Worm (Caenorhabditis elegans) whole organism, L2 larva: ENCODE data around the gene T21E8.5.

Experiments
- C34F6.9 ChIP-seq: fragments of 150-350 bp; optimal IDR thresholded peaks from 2 replicates; lab custom pipeline; 2014; ENCODE audit warnings: missing biosample characterization, missing genetic modification characterization
- F13H6.1 ChIP-seq: sonication (generic microtip); optimal IDR thresholded peaks from 2 replicates; lab custom pipeline; 2016; ENCODE audit warnings: missing genetic modification characterization, missing compliant biosample characterization
- R02D3.7 ChIP-seq: fragments of 150-350 bp; optimal IDR thresholded peaks from 2 replicates; lab custom pipeline; 2014; ENCODE audit warnings: missing biosample characterization, missing genetic modification characterization
- Y55F3AM.14 ChIP-seq: fragments of 200-800 bp; sonication (Bioruptor generic); optimal IDR thresholded peaks from 2 replicates; lab custom pipeline; 2018; ENCODE audit warnings: mild to moderate bottlenecking, missing genetic modification characterization, missing compliant biosample characterization
- ama-1 ChIP-seq: fragments of 150-350 bp; optimal IDR thresholded peaks from 2 replicates; lab custom pipeline; 2018; ENCODE audit warnings: inconsistent platforms
- blmp-1 ChIP-seq: sonication (generic microtip); optimal IDR thresholded peaks from 2 replicates; lab custom pipeline; 2017; ENCODE audit warnings: missing genetic modification characterization, mild to moderate bottlenecking, missing compliant biosample characterization, antibody characterized with exemption, moderate library complexity; ENCODE audit not compliant: insufficient read depth
- ceh-82 ChIP-seq: fragments of 150-350 bp; optimal IDR thresholded peaks from 2 replicates; lab custom pipeline; 2014; ENCODE audit warnings: missing biosample characterization, missing genetic modification characterization
- crh-2 ChIP-seq: sonication (generic microtip); optimal IDR thresholded peaks from 2 replicates; lab custom pipeline; 2017; ENCODE audit warnings: missing biosample characterization, missing genetic modification characterization
- egl-27 ChIP-seq: sonication (generic microtip); optimal IDR thresholded peaks from 3 replicates; lab custom pipeline; 2017; ENCODE audit warnings: missing biosample characterization, missing genetic modification reagents, missing genetic modification characterization
- elt-1 ChIP-seq: fragments of 150-350 bp; optimal IDR thresholded peaks from 2 replicates; lab custom pipeline; 2014; ENCODE audit warnings: missing biosample characterization, missing genetic modification characterization
- elt-3 ChIP-seq: sonication (generic microtip); optimal IDR thresholded peaks from 2 replicates; lab custom pipeline; 2017; ENCODE audit warnings: missing biosample characterization, missing genetic modification characterization
- fos-1 ChIP-seq: fragments of 150-350 bp; optimal IDR thresholded peaks from 2 replicates; lab custom pipeline; 2014; ENCODE audit warnings: missing biosample characterization, missing genetic modification characterization
- lin-13 ChIP-seq: fragments of 150-350 bp; optimal IDR thresholded peaks from 2 replicates; lab custom pipeline; 2014; ENCODE audit warnings: missing biosample characterization, missing genetic modification reagents, missing genetic modification characterization
- lin-39 ChIP-seq: fragments of 150-350 bp; optimal IDR thresholded peaks from 2 replicates; lab custom pipeline; 2014; ENCODE audit warnings: missing biosample characterization, missing genetic modification reagents, missing genetic modification characterization
- lsy-2 ChIP-seq, 2 experiments: fragments of 150-350 bp in 1 of 2; sonication (generic microtip) in 1 of 2; optimal IDR thresholded peaks; 2 replicates each; lab custom pipeline; 2014 to 2017; ENCODE audit warnings: missing biosample characterization in 2 of 2, missing genetic modification characterization in 2 of 2
- mab-5 ChIP-seq: fragments of 150-350 bp; optimal IDR thresholded peaks from 2 replicates; lab custom pipeline; 2014; ENCODE audit warnings: missing biosample characterization, missing genetic modification characterization
- mbf-1 ChIP-seq: sonication (generic microtip); optimal IDR thresholded peaks from 2 replicates; lab custom pipeline; 2017; ENCODE audit warnings: missing biosample characterization, missing genetic modification characterization
- mdl-1 ChIP-seq, 2 experiments: fragments of 150-350 bp in 1 of 2; sonication (generic microtip) in 1 of 2; optimal IDR thresholded peaks; 2 replicates each; lab custom pipeline; 2017; ENCODE audit warnings: missing biosample characterization in 2 of 2, missing genetic modification characterization in 2 of 2
- nhr-11 ChIP-seq: fragments of 150-350 bp; optimal IDR thresholded peaks from 2 replicates; lab custom pipeline; 2014; ENCODE audit warnings: missing biosample characterization, missing genetic modification characterization
- nhr-129 ChIP-seq: fragments of 150-350 bp; optimal IDR thresholded peaks from 2 replicates; lab custom pipeline; 2014; ENCODE audit warnings: missing biosample characterization, missing genetic modification characterization
- nhr-23 ChIP-seq: fragments of 150-350 bp; optimal IDR thresholded peaks from 2 replicates; lab custom pipeline; 2014; ENCODE audit warnings: missing biosample characterization, missing genetic modification reagents, missing genetic modification characterization
- nhr-237 ChIP-seq: fragments of 150-350 bp; optimal IDR thresholded peaks from 2 replicates; lab custom pipeline; 2014; ENCODE audit warnings: missing biosample characterization, missing genetic modification characterization
- nhr-25 ChIP-seq: fragments of 150-350 bp; sonication (generic microtip); optimal IDR thresholded peaks from 3 replicates; lab custom pipeline; 2014; ENCODE audit warnings: missing biosample characterization, missing genetic modification characterization
- nhr-6 ChIP-seq: fragments of 150-350 bp; optimal IDR thresholded peaks from 2 replicates; lab custom pipeline; 2014; ENCODE audit warnings: missing biosample characterization, missing genetic modification characterization
- nhr-77 ChIP-seq: fragments of 150-350 bp; optimal IDR thresholded peaks from 2 replicates; lab custom pipeline; 2014; ENCODE audit warnings: missing biosample characterization, missing genetic modification characterization
- peb-1 ChIP-seq: fragments of 150-350 bp; optimal IDR thresholded peaks from 2 replicates; lab custom pipeline; 2014; ENCODE audit warnings: missing biosample characterization, missing genetic modification characterization
- sem-4 ChIP-seq: fragments of 150-350 bp; optimal IDR thresholded peaks from 2 replicates; lab custom pipeline; 2014; ENCODE audit warnings: missing biosample characterization, missing genetic modification reagents, missing genetic modification characterization
- skn-1 ChIP-seq: sonication (generic microtip); optimal IDR thresholded peaks from 2 replicates; lab custom pipeline; 2017; ENCODE audit warnings: missing biosample characterization, missing genetic modification characterization
- sma-3 ChIP-seq: sonication (generic microtip); optimal IDR thresholded peaks from 2 replicates; lab custom pipeline; 2016; ENCODE audit warnings: missing genetic modification reagents, missing genetic modification characterization, missing compliant biosample characterization
- snpc-4 ChIP-seq: fragments of 150-350 bp; optimal IDR thresholded peaks from 2 replicates; lab custom pipeline; 2014; ENCODE audit warnings: missing biosample characterization, missing genetic modification characterization
- unc-39 ChIP-seq: fragments of 150-350 bp; optimal IDR thresholded peaks from 2 replicates; lab custom pipeline; 2014; ENCODE audit warnings: missing biosample characterization, missing genetic modification characterization
- unc-55 ChIP-seq: fragments of 150-350 bp; sonication (generic microtip); optimal IDR thresholded peaks from 3 replicates; lab custom pipeline; 2014; ENCODE audit warnings: missing biosample characterization, missing genetic modification reagents, missing genetic modification characterization
- zag-1 ChIP-seq: fragments of 150-350 bp; optimal IDR thresholded peaks from 2 replicates; lab custom pipeline; 2014; ENCODE audit warnings: missing biosample characterization, missing genetic modification characterization
- ztf-1 ChIP-seq: fragments of 200-800 bp; sonication (Bioruptor generic); conservative IDR thresholded peaks from 2 replicates; pipeline ENCODE4 v1.3.6; 2022; ENCODE audit warnings: missing genetic modification characterization, missing compliant biosample characterization

T21E8.5 gene

ce11 chrX:10870137-10870536, 15.8 kb upstream of the T21E8.5 start, which contains the start of gene pgp-7:
pgp-7 (minus strand) TSS chrX:10870237.
- no peak for TF ChIP-seq F13H6.1 (tag; lab: Kevin White, UChicago)
- TF ChIP-seq mbf-1 = no peak

- peak; percentile 67 for TF ChIP-seq fos-1
- TF ChIP-seq nhr-129 (tag; lab: Kevin White, UChicago) = peak; percentile 21
- TF ChIP-seq lin-13 (GFP tag; lab: Kevin White, UChicago) = no peak
- no peak for TF ChIP-seq mdl-1 (tag; optimal IDR thresholded peaks at IDR 0.05; lab: Kevin White, UChicago)
- peak; percentile 36 for TF ChIP-seq crh-2 (tag; lab: Kevin White, UChicago)
- TF ChIP-seq ztf-1 (GFP tag; lab: Robert Waterston, UW) = no peak
- TF ChIP-seq nhr-25 = no peak
- TF ChIP-seq egl-27 (tag; lab: Kevin White, UChicago) = no peak
- TF ChIP-seq ama-1 (lab: Kevin White, UChicago) = no peak
Measured at ce11 chrX:10877138-10877743, 8.7 kb upstream of the T21E8.5 start, which contains the start of gene pgp-6. pgp-6 (minus strand) TSS chrX:10877425.

- TF ChIP-seq peb-1 (tag; lab: Kevin White, UChicago) (no peak), ceh-82 (no peak)
Measured at ce11 chrX:10880509-10880908, 5.5 kb upstream of the T21E8.5 start, which contains the start of gene T21E8.4. T21E8.4 (plus strand) TSS chrX:10880809.

- TF ChIP-seq nhr-23 (tag; lab: Kevin White, UChicago) (no peak), zag-1 (tag; lab: Kevin White, UChicago) (no peak), nhr-129 (tag; lab: Kevin White, UChicago) (no peak), sem-4 (tag; lab: Kevin White, UChicago) (no peak), R02D3.7 (tag; lab: Kevin White, UChicago) (no peak), Y55F3AM.14 (no peak), ama-1 (lab: Kevin White, UChicago) (no peak), nhr-237 (tag; lab: Kevin White, UChicago) (no peak), nhr-25 (no peak), skn-1 (tag; lab: Kevin White, UChicago) (no peak), blmp-1 (tag; lab: Kevin White, UChicago) (no peak), elt-1 (tag; lab: Kevin White, UChicago) (no peak)
Measured at ce11 chrX:10881984-10882383, 4.0 kb upstream of the T21E8.5 start, which contains the start of gene T21E8.6. T21E8.6 (plus strand) TSS chrX:10882284.

ce11 chrX:10883203-10883602, 2.8 kb upstream of the T21E8.5 start, which contains the start of gene T21E8.7:
T21E8.7 (plus strand) TSS chrX:10883503.
- TF ChIP-seq ztf-1 (GFP tag; lab: Robert Waterston, UW) (no peak), C34F6.9 (tag; lab: Kevin White, UChicago) (no peak), mab-5 (tag; lab: Kevin White, UChicago) (no peak), lin-39 (tag; lab: Kevin White, UChicago) (no peak), nhr-77 (tag; lab: Kevin White, UChicago) (no peak), snpc-4 (tag; lab: Kevin White, UChicago) (no peak), elt-1 (tag; lab: Kevin White, UChicago) (no peak), zag-1 (tag; lab: Kevin White, UChicago) (no peak), nhr-237 (tag; lab: Kevin White, UChicago) (no peak), sem-4 (tag; lab: Kevin White, UChicago) (no peak), blmp-1 (tag; lab: Kevin White, UChicago) (no peak), Y55F3AM.14 (no peak), sma-3 (no peak), skn-1 (tag; lab: Kevin White, UChicago) (no peak), lin-13 (GFP tag; lab: Kevin White, UChicago) (no peak), nhr-11 (tag; lab: Kevin White, UChicago) (no peak), elt-3 (tag; lab: Kevin White, UChicago) (no peak)

- TF ChIP-seq zag-1 (tag; lab: Kevin White, UChicago) (no peak), skn-1 (tag; lab: Kevin White, UChicago) (no peak), blmp-1 (tag; lab: Kevin White, UChicago) (no peak), unc-55 (GFP tag; lab: Kevin White, UChicago) (no peak), lsy-2 (tag; optimal IDR thresholded peaks at IDR 0.05; lab: Kevin White, UChicago) (no peak), F13H6.1 (tag; lab: Kevin White, UChicago) (no peak), fos-1 (no peak), nhr-6 (tag; lab: Kevin White, UChicago) (no peak), snpc-4 (tag; lab: Kevin White, UChicago) (no peak), sma-3 (no peak), nhr-129 (tag; lab: Kevin White, UChicago) (no peak), C34F6.9 (tag; lab: Kevin White, UChicago) (no peak), mbf-1 (no peak), sem-4 (tag; lab: Kevin White, UChicago) (no peak), crh-2 (tag; lab: Kevin White, UChicago) (no peak), unc-39 (tag; lab: Kevin White, UChicago) (no peak)
Measured at ce11 chrX:10888201-10888600, 2.2 kb downstream of the T21E8.5 start, which contains the start of gene F47B10.6. F47B10.6 (plus strand) TSS chrX:10888501.
